Fruit fly (Drosophila melanogaster): Measurements from ENCODE around the gene ChT.

DNA sequence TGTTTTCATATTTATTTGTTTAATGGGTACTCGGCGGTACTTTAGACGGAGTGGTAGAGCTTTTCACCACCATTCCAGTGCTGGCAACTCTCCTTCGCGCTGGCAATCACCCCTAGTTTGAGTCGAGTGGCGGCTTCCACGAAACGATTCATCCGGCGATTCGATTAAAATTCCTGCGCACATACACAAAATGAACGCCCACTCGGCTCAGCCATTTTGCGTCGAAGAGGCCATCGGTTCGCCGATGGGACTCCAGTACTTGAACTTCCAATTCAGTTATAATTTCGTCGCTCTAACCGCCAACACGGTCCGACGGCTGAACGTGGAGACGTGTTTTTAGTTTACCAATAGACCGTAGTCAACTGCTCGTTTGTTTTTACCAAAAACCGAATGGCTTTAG is at the start of gene ChT, which contains the start of gene CG46318:
- TF ChIP-seq Ets98B (GFP tag; IDR thresholded peaks at IDR 0.05) (no peak), CG32121 (GFP tag; IDR thresholded peaks at IDR 0.05) (no peak), CG14655 (GFP tag; optimal IDR thresholded peaks at IDR 0.05) (no peak), CG4496 (GFP tag; IDR thresholded peaks at IDR 0.05) (no peak), CG10348 (GFP tag; IDR thresholded peaks at IDR 0.05) (no peak), Pif1B (GFP tag; optimal IDR thresholded peaks at IDR 0.05) (no peak), rn (GFP tag; IDR thresholded peaks at IDR 0.05) (no peak), Snoo (tag; optimal IDR thresholded peaks at IDR 0.05) (no peak)

All from whole organism, pupa.